Worm (Caenorhabditis elegans): ENCODE results near the gene algn-11.
A peak's percentile ranks its signal among the peaks of the same experiment; 100 is the strongest.

The algn-11 gene

DNA sequence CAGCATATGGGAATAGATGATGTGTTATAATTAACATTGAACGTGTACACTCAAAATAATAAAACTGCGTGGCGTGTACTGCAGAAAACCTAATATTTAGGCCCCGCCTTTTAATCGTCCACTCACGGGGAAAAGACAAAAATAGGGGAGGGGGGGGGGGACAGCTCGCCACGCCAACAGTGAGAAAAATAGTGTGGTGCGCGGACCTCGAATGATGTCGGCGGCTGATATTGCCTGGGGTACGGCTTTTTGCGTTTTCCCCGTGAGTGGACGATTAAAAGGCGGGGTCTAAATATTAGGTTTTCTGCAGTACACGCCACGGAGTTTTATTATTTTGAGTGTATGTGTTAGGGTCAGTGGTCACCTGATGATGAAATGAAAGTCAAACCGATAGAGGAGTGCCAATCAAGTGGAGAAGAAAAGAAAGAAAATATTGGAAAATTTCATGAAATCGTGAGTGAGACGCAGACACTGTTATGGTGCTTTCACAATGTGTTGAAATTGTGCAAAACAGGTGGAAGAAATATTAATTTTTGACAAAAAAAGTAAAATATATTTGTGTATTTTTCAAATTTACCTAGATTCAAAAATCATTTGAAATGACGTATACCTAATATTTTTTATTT lies 43.7 kb upstream of the algn-11 start:
- peak in 1 of 2 experiments; percentile 12 for TF ChIP-seq lsy-2 (tag; optimal IDR thresholded peaks at IDR 0.05)
- TF ChIP-seq nhr-129 (tag; optimal IDR thresholded peaks at IDR 0.05): peak; percentile 57
- peak; percentile 11 for TF ChIP-seq crh-2 (tag; optimal IDR thresholded peaks at IDR 0.05)

DNA sequence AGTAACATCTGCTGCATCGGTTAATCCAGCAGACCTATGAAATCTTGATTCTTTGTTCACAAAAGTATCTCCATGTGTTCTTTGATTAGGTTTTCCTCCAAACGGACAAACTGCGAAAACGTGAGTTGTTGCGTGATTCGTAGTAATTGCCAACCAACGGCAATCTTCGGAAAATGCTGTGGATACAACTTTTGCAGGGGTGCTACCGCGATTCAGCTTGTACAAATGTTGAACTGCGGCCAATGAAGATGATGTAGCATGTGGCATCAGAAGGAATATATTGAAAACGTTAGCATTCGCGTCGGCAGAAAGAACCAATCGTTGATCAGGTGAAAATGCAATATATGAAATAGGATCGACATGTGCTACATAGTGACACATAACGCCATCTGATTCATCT lies 41.3 kb upstream of the algn-11 start:
- TF ChIP-seq lsy-2 (tag; optimal IDR thresholded peaks at IDR 0.05) (no peak), unc-39 (tag; optimal IDR thresholded peaks at IDR 0.05) (no peak), nhr-129 (tag; optimal IDR thresholded peaks at IDR 0.05) (no peak), nhr-12 (tag; optimal IDR thresholded peaks at IDR 0.05) (no peak), lin-13 (GFP tag; optimal IDR thresholded peaks at IDR 0.05) (no peak), mab-5 (tag; optimal IDR thresholded peaks at IDR 0.05) (no peak), ceh-82 (tag; optimal IDR thresholded peaks at IDR 0.05) (no peak), mdl-1 (tag; optimal IDR thresholded peaks at IDR 0.05) (no peak)

DNA sequence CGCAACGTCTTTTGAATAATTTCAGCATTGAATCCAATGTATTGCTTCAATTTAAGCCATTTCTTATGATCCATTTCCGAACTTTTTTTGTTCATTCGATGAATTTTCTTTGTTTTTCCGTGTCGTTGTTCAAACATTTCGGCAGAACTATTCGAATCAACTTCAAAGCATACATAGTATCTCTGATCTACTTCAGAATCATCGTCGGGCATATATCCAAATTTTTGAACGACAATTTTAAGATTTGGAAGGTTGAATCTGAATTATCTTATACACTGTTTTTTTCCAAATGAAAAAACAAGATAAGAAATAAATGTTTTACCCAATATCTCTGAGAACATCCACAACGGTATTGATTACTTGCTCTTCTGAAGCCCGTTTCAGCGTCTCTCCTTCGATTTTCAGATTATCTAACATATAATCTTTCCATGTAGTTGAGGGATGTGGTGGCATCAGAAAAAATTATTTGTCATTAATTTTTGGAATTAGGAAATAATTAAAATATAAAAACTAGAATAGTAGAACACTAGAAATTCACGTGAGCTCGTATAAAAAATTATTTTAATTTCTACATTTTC lies 38.9 kb upstream of the algn-11 start, which contains the start of gene lab-2:
Gene lab-2, minus strand, starts transcription at position 453 of the 578 bp plus-strand sequence.
- TF ChIP-seq ama-1 (optimal IDR thresholded peaks at IDR 0.05) (peak; percentile 36), mbf-1 (tag; optimal IDR thresholded peaks at IDR 0.05) (no peak), ZK546.5 (tag; optimal IDR thresholded peaks at IDR 0.05) (no peak), Y55F3AM.14 (GFP tag; optimal IDR thresholded peaks at IDR 0.05) (no peak), nhr-21 (tag; optimal IDR thresholded peaks at IDR 0.05) (peak; percentile 30), nhr-11 (tag; optimal IDR thresholded peaks at IDR 0.05) (no peak), C34F6.9 (tag; optimal IDR thresholded peaks at IDR 0.05) (no peak), elt-1 (tag; optimal IDR thresholded peaks at IDR 0.05) (no peak), nhr-23 (tag; optimal IDR thresholded peaks at IDR 0.05) (no peak), unc-62 (GFP tag; optimal IDR thresholded peaks at IDR 0.05) (no peak), nhr-77 (tag; optimal IDR thresholded peaks at IDR 0.05) (no peak), gmeb-1 (tag; optimal IDR thresholded peaks at IDR 0.05) (no peak), zag-1 (tag; optimal IDR thresholded peaks at IDR 0.05) (no peak), nhr-25 (tag; optimal IDR thresholded peaks at IDR 0.05) (peak; percentile 48), R02D3.7 (tag; optimal IDR thresholded peaks at IDR 0.05) (no peak), nhr-10 (tag; optimal IDR thresholded peaks at IDR 0.05) (no peak), sma-9 (GFP tag; optimal IDR thresholded peaks at IDR 0.05) (no peak), sma-9 (tag; optimal IDR thresholded peaks at IDR 0.05) (no peak), ztf-4 (tag; optimal IDR thresholded peaks at IDR 0.05) (no peak), crh-2 (tag; optimal IDR thresholded peaks at IDR 0.05) (peak; percentile 26), lsy-2 (tag; optimal IDR thresholded peaks at IDR 0.05) (peak in 1 of 2 experiments; percentile 29), aly-2 (tag; optimal IDR thresholded peaks at IDR 0.05) (no peak), mab-5 (tag; optimal IDR thresholded peaks at IDR 0.05) (no peak), peb-1 (tag; optimal IDR thresholded peaks at IDR 0.05) (no peak), nhr-237 (tag; optimal IDR thresholded peaks at IDR 0.05) (no peak), unc-39 (tag; optimal IDR thresholded peaks at IDR 0.05) (no peak), egl-27 (tag; optimal IDR thresholded peaks at IDR 0.05) (no peak), blmp-1 (tag; optimal IDR thresholded peaks at IDR 0.05; ENCODE audit: insufficient read depth) (no peak), elt-3 (tag; optimal IDR thresholded peaks at IDR 0.05) (no peak), alr-1 (tag; optimal IDR thresholded peaks at IDR 0.05) (no peak)

DNA sequence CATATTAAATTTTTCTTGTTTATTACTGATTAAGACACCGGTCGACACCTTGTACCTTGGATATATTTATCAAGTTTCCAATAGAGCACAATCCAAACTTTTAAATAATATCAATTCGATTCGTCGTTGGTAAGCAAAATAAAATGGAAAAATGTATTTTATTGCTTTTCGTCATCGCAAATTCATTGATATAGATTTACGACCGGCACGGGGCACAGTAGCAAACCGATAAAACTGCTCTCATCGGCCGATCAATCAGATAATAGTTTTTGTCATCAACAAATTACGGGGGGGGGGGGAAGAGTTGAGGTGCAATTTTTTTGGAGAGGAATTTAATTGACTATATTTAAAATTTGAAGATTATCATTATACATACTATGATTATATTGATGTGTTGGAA lies 33.0 kb upstream of the algn-11 start:
- no peak for TF ChIP-seq ztf-4 (tag; optimal IDR thresholded peaks at IDR 0.05)
- TF ChIP-seq fos-1 (tag; optimal IDR thresholded peaks at IDR 0.05): peak; percentile 57
- TF ChIP-seq snpc-4 (tag; optimal IDR thresholded peaks at IDR 0.05): no peak

DNA sequence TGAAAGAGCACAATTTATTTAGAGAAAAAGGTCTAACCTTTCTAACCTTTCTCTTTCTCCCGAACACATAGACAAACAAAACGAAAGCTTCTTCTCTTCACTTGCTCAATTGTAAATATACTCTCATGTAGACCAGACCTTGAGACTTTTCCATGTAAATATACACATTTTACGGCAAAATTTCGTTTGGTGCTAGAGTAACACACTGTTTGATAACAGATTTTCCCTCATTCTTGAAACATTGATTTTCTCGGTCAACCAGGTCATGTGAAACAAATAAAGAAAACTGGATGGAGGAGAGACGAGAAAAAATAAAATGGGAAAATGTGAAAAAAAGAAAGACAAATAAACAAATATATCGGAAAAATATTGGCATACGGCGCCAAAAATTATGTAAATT lies 31.7 kb upstream of the algn-11 start:
- TF ChIP-seq lsy-2 (tag; optimal IDR thresholded peaks at IDR 0.05) (no peak), fos-1 (tag; optimal IDR thresholded peaks at IDR 0.05) (peak; percentile 8), nhr-129 (tag; optimal IDR thresholded peaks at IDR 0.05) (peak; percentile 41), snpc-4 (tag; optimal IDR thresholded peaks at IDR 0.05) (no peak), mbf-1 (tag; optimal IDR thresholded peaks at IDR 0.05) (no peak), crh-2 (tag; optimal IDR thresholded peaks at IDR 0.05) (peak; percentile 11), F13H6.1 (tag; optimal IDR thresholded peaks at IDR 0.05) (peak; percentile 66), sma-9 (GFP tag; optimal IDR thresholded peaks at IDR 0.05) (peak; percentile 35), sma-9 (tag; optimal IDR thresholded peaks at IDR 0.05) (no peak)
